Fruit fly (Drosophila melanogaster): ENCODE data around the gene Fkbp39.
A peak's percentile ranks its signal among the peaks of the same experiment; 100 is the strongest.

Gene Fkbp39

dm6 chr3R:15292241-15293004 lies 40.5 kb downstream of the Fkbp39 start (continued):
- no peak for TF ChIP-seq Bgb (GFP tag; IDR thresholded peaks at IDR 0.05; ENCODE audit: partially characterized antibody)
- no peak for TF ChIP-seq CG8089 (GFP tag; optimal IDR thresholded peaks at IDR 0.05)
- peak; percentile 1 for TF ChIP-seq CG12219 (GFP tag; optimal IDR thresholded peaks at IDR 0.05)
- peak; percentile 77 for TF ChIP-seq oc (tag; optimal IDR thresholded peaks at IDR 0.05)
- TF ChIP-seq CG34376 (GFP tag; optimal IDR thresholded peaks at IDR 0.05), result peak; percentile 63
- TF ChIP-seq bcd (GFP tag; optimal IDR thresholded peaks at IDR 0.05), result peak; percentile 18
- peak; percentile 28 for TF ChIP-seq Xbp1 (GFP tag; optimal IDR thresholded peaks at IDR 0.05)
- TF ChIP-seq PHDP (tag; optimal IDR thresholded peaks at IDR 0.05), result no peak
- no peak for TF ChIP-seq CG3407 (GFP tag; optimal IDR thresholded peaks at IDR 0.05)
- peak; percentile 4 for TF ChIP-seq Bteb2 (GFP tag; optimal IDR thresholded peaks at IDR 0.05)
- no peak for TF ChIP-seq tx (GFP tag; optimal IDR thresholded peaks at IDR 0.05)
- TF ChIP-seq CG8290 (GFP tag; optimal IDR thresholded peaks at IDR 0.05), result no peak
- TF ChIP-seq CG8290 (tag; optimal IDR thresholded peaks at IDR 0.05), result peak in 1 of 2 experiments; percentile 53
- TF ChIP-seq eyg (GFP tag; optimal IDR thresholded peaks at IDR 0.05), result no peak
- TF ChIP-seq esg (GFP tag; conservative IDR thresholded peaks at IDR 0.05), result no peak
- TF ChIP-seq CG15514 (GFP tag; optimal IDR thresholded peaks at IDR 0.05), result peak; percentile 41
- TF ChIP-seq shn (GFP tag; optimal IDR thresholded peaks at IDR 0.05), result no peak
- no peak for TF ChIP-seq her (GFP tag; optimal IDR thresholded peaks at IDR 0.05)
- no peak for TF ChIP-seq CG10543 (GFP tag; optimal IDR thresholded peaks at IDR 0.05)
- peak in 1 of 2 experiments; percentile 96 for TF ChIP-seq Pdp1 (GFP tag; optimal IDR thresholded peaks at IDR 0.05)
- peak; percentile 47 for TF ChIP-seq Atf3 (GFP tag; optimal IDR thresholded peaks at IDR 0.05)
- TF ChIP-seq dmrt11E (tag; optimal IDR thresholded peaks at IDR 0.05), result no peak
- TF ChIP-seq CG11504 (tag; optimal IDR thresholded peaks at IDR 0.05), result peak; percentile 32
- TF ChIP-seq YL-1 (GFP tag; optimal IDR thresholded peaks at IDR 0.05), result no peak
- TF ChIP-seq insv (GFP tag; optimal IDR thresholded peaks at IDR 0.05), result peak in 1 of 2 experiments; percentile 82
- TF ChIP-seq CG1602 (GFP tag; optimal IDR thresholded peaks at IDR 0.05), result no peak
- no peak for TF ChIP-seq zf30C (GFP tag; optimal IDR thresholded peaks at IDR 0.05)
- peak; percentile 45 for TF ChIP-seq lab (GFP tag; optimal IDR thresholded peaks at IDR 0.05)
- no peak for TF ChIP-seq CG4707 (GFP tag; optimal IDR thresholded peaks at IDR 0.05)
- TF ChIP-seq pnt (GFP tag; optimal IDR thresholded peaks at IDR 0.05), result peak; percentile 20
- no peak for TF ChIP-seq psq (GFP tag; optimal IDR thresholded peaks at IDR 0.05)
- TF ChIP-seq tup (GFP tag; optimal IDR thresholded peaks at IDR 0.05), result no peak
- TF ChIP-seq Blimp-1 (GFP tag; optimal IDR thresholded peaks at IDR 0.05), result peak; percentile 12
- peak; percentile 1 for TF ChIP-seq CG30403 (GFP tag; optimal IDR thresholded peaks at IDR 0.05)
- peak; percentile 5 for TF ChIP-seq Oli (tag; optimal IDR thresholded peaks at IDR 0.05)
- TF ChIP-seq Antp (GFP tag; optimal IDR thresholded peaks at IDR 0.05), result peak; percentile 11
- TF ChIP-seq CG8281 (tag; optimal IDR thresholded peaks at IDR 0.05), result peak; percentile 41
- TF ChIP-seq Elba2 (GFP tag; optimal IDR thresholded peaks at IDR 0.05), result peak; percentile 29
- TF ChIP-seq CG15011 (GFP tag; optimal IDR thresholded peaks at IDR 0.05), result peak; percentile 29
- TF ChIP-seq repo (GFP tag; optimal IDR thresholded peaks at IDR 0.05), result peak; percentile 17
- peak; percentile 9 for TF ChIP-seq CG17829 (tag; optimal IDR thresholded peaks at IDR 0.05)
- TF ChIP-seq dpn (GFP tag; optimal IDR thresholded peaks at IDR 0.05), result peak; percentile 17 to 39
- TF ChIP-seq Meics (GFP tag; optimal IDR thresholded peaks at IDR 0.05), result peak; percentile 50
- peak; percentile 6 for TF ChIP-seq zfh2 (GFP tag; optimal IDR thresholded peaks at IDR 0.05)
- peak; percentile 35 for TF ChIP-seq CG7786 (GFP tag; optimal IDR thresholded peaks at IDR 0.05)
- no peak for TF ChIP-seq MBD-R2 (GFP tag; IDR thresholded peaks at IDR 0.05)
- TF ChIP-seq ATbp (GFP tag; optimal IDR thresholded peaks at IDR 0.05), result no peak
- no peak for TF ChIP-seq CG9797 (GFP tag; optimal IDR thresholded peaks at IDR 0.05)
- TF ChIP-seq CG4360 (GFP tag; IDR thresholded peaks at IDR 0.05), result no peak

All from whole organism, embryonic.